Worm (Caenorhabditis elegans): Measurements from ENCODE around the gene unc-23.

Gene unc-23

DNA sequence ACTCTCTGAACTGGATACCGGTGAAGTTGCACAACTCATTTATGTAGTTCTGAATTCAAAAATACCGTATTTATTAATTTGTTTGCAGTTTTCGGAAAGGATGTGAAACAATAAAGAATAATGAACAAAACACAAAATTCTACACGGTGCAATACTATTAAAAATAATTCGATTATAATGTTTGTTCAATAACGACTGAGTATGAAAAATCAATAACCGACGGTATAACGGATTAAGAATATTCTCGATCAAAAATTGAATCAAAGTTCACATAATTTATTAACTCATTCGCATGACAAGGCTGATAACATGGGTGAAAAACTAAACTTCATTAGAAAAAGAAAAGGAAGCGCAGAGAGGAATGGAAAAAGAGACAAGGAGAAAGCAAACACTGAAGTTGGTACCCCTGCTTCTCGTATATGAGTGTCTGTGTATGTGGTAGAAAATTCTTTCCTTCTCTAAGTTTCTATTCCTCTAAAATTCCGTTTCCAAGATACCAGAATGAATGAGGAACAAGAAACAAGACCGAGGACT is 38.8 kb downstream of the unc-23 start, which contains the start of gene nhr-143:
Gene nhr-143 (minus strand): TSS at position 51 of the 534 bp plus-strand sequence.
- TF ChIP-seq scrt-1 (GFP tag; IDR thresholded peaks at IDR 0.05) (no peak), tra-4 (tag; optimal IDR thresholded peaks at IDR 0.05) (no peak), F13C5.2 (tag; optimal IDR thresholded peaks at IDR 0.05) (no peak), ets-7 (tag; optimal IDR thresholded peaks at IDR 0.05) (no peak), ceh-36 (tag; optimal IDR thresholded peaks at IDR 0.05) (no peak), ceh-13 (GFP tag; optimal IDR thresholded peaks at IDR 0.05) (no peak), hmbx-1 (tag; optimal IDR thresholded peaks at IDR 0.05) (no peak), tbx-11 (GFP tag; IDR thresholded peaks at IDR 0.05) (no peak), sea-1 (GFP tag; conservative IDR thresholded peaks at IDR 0.05) (no peak), ama-1 (optimal IDR thresholded peaks at IDR 0.05) (no peak), B0310.2 (tag; optimal IDR thresholded peaks at IDR 0.05) (no peak), pes-1 (GFP tag; IDR thresholded peaks at IDR 0.05) (no peak), hnd-1 (tag; optimal IDR thresholded peaks at IDR 0.05) (no peak), hmg-4 (GFP tag; optimal IDR thresholded peaks at IDR 0.05) (no peak), aly-1 (tag; optimal IDR thresholded peaks at IDR 0.05) (no peak), tbx-37 (GFP tag; conservative IDR thresholded peaks at IDR 0.05) (no peak), flt-1 (GFP tag; IDR thresholded peaks at IDR 0.05) (no peak)

DNA sequence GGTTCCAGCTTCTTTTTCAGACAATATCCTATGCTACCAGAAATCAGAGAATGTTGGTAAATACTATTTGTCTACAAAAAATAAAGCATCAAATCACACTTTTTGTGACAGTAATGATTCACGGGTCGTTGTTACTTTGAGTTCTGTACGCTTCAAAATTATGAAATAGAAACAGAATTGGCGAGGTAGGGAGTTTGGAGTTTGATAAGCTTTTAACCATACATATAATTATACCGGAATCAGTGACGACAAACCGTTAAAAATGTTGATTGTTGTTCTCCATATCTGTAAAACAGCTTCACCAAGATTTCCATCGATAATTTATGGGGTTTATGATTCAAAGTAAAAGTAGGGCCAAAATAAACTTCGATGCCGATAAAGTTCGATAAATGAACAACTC is 41.7 kb downstream of the unc-23 start:
- TF ChIP-seq flt-1 (GFP tag; IDR thresholded peaks at IDR 0.05) (no peak), hmg-4 (GFP tag; optimal IDR thresholded peaks at IDR 0.05) (no peak), ama-1 (optimal IDR thresholded peaks at IDR 0.05) (no peak), ets-7 (tag; optimal IDR thresholded peaks at IDR 0.05) (no peak), scrt-1 (GFP tag; IDR thresholded peaks at IDR 0.05) (no peak), hnd-1 (tag; optimal IDR thresholded peaks at IDR 0.05) (no peak), ceh-36 (tag; optimal IDR thresholded peaks at IDR 0.05) (no peak), tbx-37 (GFP tag; conservative IDR thresholded peaks at IDR 0.05) (no peak), hmbx-1 (tag; optimal IDR thresholded peaks at IDR 0.05) (no peak), B0310.2 (tag; optimal IDR thresholded peaks at IDR 0.05) (no peak), tra-4 (tag; optimal IDR thresholded peaks at IDR 0.05) (no peak), aly-1 (tag; optimal IDR thresholded peaks at IDR 0.05) (no peak), ceh-13 (GFP tag; optimal IDR thresholded peaks at IDR 0.05) (no peak)

- TF ChIP-seq tra-4 (tag; optimal IDR thresholded peaks at IDR 0.05): no peak
- no peak for TF ChIP-seq sea-1 (GFP tag; conservative IDR thresholded peaks at IDR 0.05)
- no peak for TF ChIP-seq hmbx-1 (tag; optimal IDR thresholded peaks at IDR 0.05)
- TF ChIP-seq aly-1 (tag; optimal IDR thresholded peaks at IDR 0.05): no peak
- TF ChIP-seq tbx-11 (GFP tag; IDR thresholded peaks at IDR 0.05): no peak
- no peak for TF ChIP-seq hmg-4 (GFP tag; optimal IDR thresholded peaks at IDR 0.05)
- no peak for TF ChIP-seq ceh-36 (tag; optimal IDR thresholded peaks at IDR 0.05)
- TF ChIP-seq flt-1 (GFP tag; IDR thresholded peaks at IDR 0.05): no peak
- no peak for TF ChIP-seq hnd-1 (tag; optimal IDR thresholded peaks at IDR 0.05)
Observed at ce11 chrV:8980845-8981244, 44.7 kb downstream of the unc-23 start, which contains the start of gene str-84. TSS of gene str-84 (minus strand) at chrV:8980945.

- TF ChIP-seq flt-1 (GFP tag; IDR thresholded peaks at IDR 0.05) (no peak), B0310.2 (tag; optimal IDR thresholded peaks at IDR 0.05) (no peak), pes-1 (GFP tag; IDR thresholded peaks at IDR 0.05) (no peak), scrt-1 (GFP tag; IDR thresholded peaks at IDR 0.05) (no peak), sea-1 (GFP tag; conservative IDR thresholded peaks at IDR 0.05) (no peak), ama-1 (optimal IDR thresholded peaks at IDR 0.05) (no peak), F13C5.2 (tag; optimal IDR thresholded peaks at IDR 0.05) (no peak), tra-4 (tag; optimal IDR thresholded peaks at IDR 0.05) (no peak), hmbx-1 (tag; optimal IDR thresholded peaks at IDR 0.05) (no peak), ceh-13 (GFP tag; optimal IDR thresholded peaks at IDR 0.05) (no peak), hnd-1 (tag; optimal IDR thresholded peaks at IDR 0.05) (no peak), tbx-37 (GFP tag; conservative IDR thresholded peaks at IDR 0.05) (no peak), ceh-36 (tag; optimal IDR thresholded peaks at IDR 0.05) (no peak), ets-7 (tag; optimal IDR thresholded peaks at IDR 0.05) (no peak), tbx-11 (GFP tag; IDR thresholded peaks at IDR 0.05) (no peak), hmg-4 (GFP tag; optimal IDR thresholded peaks at IDR 0.05) (no peak), aly-1 (tag; optimal IDR thresholded peaks at IDR 0.05) (no peak)
Observed at ce11 chrV:8983604-8984003, 47.4 kb downstream of the unc-23 start, which contains the start of gene str-86. TSS of gene str-86 (minus strand) at chrV:8983704.

ce11 chrV:8984783-8985182 is 48.6 kb downstream of the unc-23 start:
- TF ChIP-seq ceh-13 (GFP tag; optimal IDR thresholded peaks at IDR 0.05) (no peak), tra-4 (tag; optimal IDR thresholded peaks at IDR 0.05) (no peak), B0310.2 (tag; optimal IDR thresholded peaks at IDR 0.05) (no peak), scrt-1 (GFP tag; IDR thresholded peaks at IDR 0.05) (no peak), ets-7 (tag; optimal IDR thresholded peaks at IDR 0.05) (no peak), sea-1 (GFP tag; conservative IDR thresholded peaks at IDR 0.05) (no peak), hnd-1 (tag; optimal IDR thresholded peaks at IDR 0.05) (no peak), hmg-4 (GFP tag; optimal IDR thresholded peaks at IDR 0.05) (no peak), hmbx-1 (tag; optimal IDR thresholded peaks at IDR 0.05) (no peak), F13C5.2 (tag; optimal IDR thresholded peaks at IDR 0.05) (no peak), pes-1 (GFP tag; IDR thresholded peaks at IDR 0.05) (no peak)

DNA sequence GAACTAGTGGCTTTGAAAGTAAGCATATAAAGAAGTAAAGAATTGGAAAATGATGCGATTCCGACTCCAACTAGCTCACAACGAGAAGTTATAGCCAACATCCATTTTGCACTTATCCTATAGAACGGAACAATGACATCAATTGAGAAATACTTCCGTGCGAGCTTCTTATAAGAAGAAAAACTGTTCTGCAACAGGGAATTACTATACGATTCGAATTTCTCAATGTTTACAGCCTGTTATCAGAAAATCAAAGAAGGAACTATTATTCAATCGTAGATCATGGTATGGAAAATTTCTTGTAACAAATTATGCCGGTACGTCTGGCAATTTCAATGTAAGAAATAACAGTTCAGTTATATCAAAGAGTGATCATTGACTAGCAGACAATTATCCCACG is 49.6 kb downstream of the unc-23 start, which contains the start of gene str-85:
Gene str-85 (minus strand): TSS at position 101 of the 400 bp plus-strand sequence.
- TF ChIP-seq tra-4 (tag; optimal IDR thresholded peaks at IDR 0.05) (no peak), B0310.2 (tag; optimal IDR thresholded peaks at IDR 0.05) (no peak), pes-1 (GFP tag; IDR thresholded peaks at IDR 0.05) (no peak), scrt-1 (GFP tag; IDR thresholded peaks at IDR 0.05) (no peak), ceh-13 (GFP tag; optimal IDR thresholded peaks at IDR 0.05) (no peak), ets-7 (tag; optimal IDR thresholded peaks at IDR 0.05) (no peak), hmbx-1 (tag; optimal IDR thresholded peaks at IDR 0.05) (no peak), hnd-1 (tag; optimal IDR thresholded peaks at IDR 0.05) (no peak), tbx-11 (GFP tag; IDR thresholded peaks at IDR 0.05) (no peak), F13C5.2 (tag; optimal IDR thresholded peaks at IDR 0.05) (no peak), sea-1 (GFP tag; conservative IDR thresholded peaks at IDR 0.05) (no peak), ceh-36 (tag; optimal IDR thresholded peaks at IDR 0.05) (no peak), ama-1 (optimal IDR thresholded peaks at IDR 0.05) (no peak), tbx-37 (GFP tag; conservative IDR thresholded peaks at IDR 0.05) (no peak), flt-1 (GFP tag; IDR thresholded peaks at IDR 0.05) (no peak), hmg-4 (GFP tag; optimal IDR thresholded peaks at IDR 0.05) (no peak), aly-1 (tag; optimal IDR thresholded peaks at IDR 0.05) (no peak)

ce11 chrV:8988104-8988503 is 51.9 kb downstream of the unc-23 start, which contains the start of gene str-87:
TSS of gene str-87 (minus strand) at chrV:8988204.
- TF ChIP-seq tbx-11 (GFP tag; IDR thresholded peaks at IDR 0.05): no peak
- no peak for TF ChIP-seq tbx-37 (GFP tag; conservative IDR thresholded peaks at IDR 0.05)
- TF ChIP-seq pes-1 (GFP tag; IDR thresholded peaks at IDR 0.05): no peak
- no peak for TF ChIP-seq ceh-36 (tag; optimal IDR thresholded peaks at IDR 0.05)
- no peak for TF ChIP-seq aly-1 (tag; optimal IDR thresholded peaks at IDR 0.05)
- no peak for TF ChIP-seq sea-1 (GFP tag; conservative IDR thresholded peaks at IDR 0.05)
- TF ChIP-seq scrt-1 (GFP tag; IDR thresholded peaks at IDR 0.05): no peak
- no peak for TF ChIP-seq flt-1 (GFP tag; IDR thresholded peaks at IDR 0.05)
- TF ChIP-seq ama-1 (optimal IDR thresholded peaks at IDR 0.05): no peak

Data from whole organism, early embryonic.